Comparison of ENCODE assay signal across 1 fruit fly cellular context in the genomic region with DNA sequence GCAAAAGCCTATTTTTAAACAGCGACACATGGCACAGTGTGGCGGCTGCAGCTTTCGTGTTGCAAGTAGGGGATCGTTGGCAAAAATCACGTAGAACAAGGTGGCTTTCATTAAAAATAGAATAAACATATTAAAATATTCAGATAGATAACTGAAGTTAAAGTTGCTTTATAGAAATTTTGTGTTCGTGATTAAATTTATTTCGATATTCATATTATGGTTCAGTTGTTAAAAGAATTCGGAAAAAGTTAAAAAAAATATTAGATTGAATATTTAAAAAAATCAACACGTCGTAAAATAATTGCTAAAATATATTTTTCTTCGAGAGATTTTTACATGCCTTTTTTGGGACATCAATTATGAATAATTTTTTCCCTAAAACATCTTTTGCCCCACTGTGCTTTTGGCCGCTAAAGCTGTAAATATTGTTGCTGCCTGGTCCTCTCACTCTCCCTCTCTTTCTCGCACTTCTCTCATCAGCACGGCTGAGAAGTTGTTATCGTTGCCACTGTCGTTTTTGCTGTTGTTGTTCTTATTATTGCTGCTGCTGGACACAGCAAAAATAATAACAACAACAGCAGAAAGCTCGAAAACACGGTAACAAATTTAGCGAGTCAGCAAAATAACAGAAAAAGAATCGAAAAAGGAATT.
TF ChIP-seq lines count a peak whose summit lies in the region.

No protein-coding gene starts in this region.

TF ChIP-seq in whole organism, embryonic, 481 proteins besides CTCF, POLR2A, EP300 and RAD21 (continued from another document and continues in another):
- TF ChIP-seq Dref (GFP tag; IDR thresholded peaks at IDR 0.05; lab: Robert Waterston, UW) (no peak), slp2 (GFP tag; optimal IDR thresholded peaks at IDR 0.05; lab: Kevin White, UChicago) (peak; percentile 78), ac (GFP tag; optimal IDR thresholded peaks at IDR 0.05; lab: Kevin White, UChicago) (no peak), eve (GFP tag; optimal IDR thresholded peaks at IDR 0.05; lab: Kevin White, UChicago) (peak in 1 of 2 experiments; percentile 94), Opbp (GFP tag; IDR thresholded peaks at IDR 0.05; lab: Robert Waterston, UW; ENCODE audit: partially characterized antibody) (no peak), Asciz (GFP tag; optimal IDR thresholded peaks at IDR 0.05; lab: Kevin White, UChicago) (peak; percentile 92), CG15479 (GFP tag; optimal IDR thresholded peaks at IDR 0.05; lab: Kevin White, UChicago) (no peak), az2 (GFP tag; optimal IDR thresholded peaks at IDR 0.05; lab: Kevin White, UChicago) (peak; percentile 91), Hr3 (GFP tag; optimal IDR thresholded peaks at IDR 0.05; lab: Kevin White, UChicago) (peak; percentile 91), dmrt11E (tag; optimal IDR thresholded peaks at IDR 0.05; lab: Kevin White, UChicago) (peak; percentile 76), fu2 (GFP tag; optimal IDR thresholded peaks at IDR 0.05; lab: Kevin White, UChicago) (peak; percentile 72), CG8290 (GFP tag; optimal IDR thresholded peaks at IDR 0.05; lab: Kevin White, UChicago) (peak; percentile 71), CG8290 (tag; optimal IDR thresholded peaks at IDR 0.05; lab: Kevin White, UChicago) (peak; percentile 38 to 58), CG14441 (GFP tag; IDR thresholded peaks at IDR 0.05; lab: Robert Waterston, UW) (peak; percentile 59), Dll (GFP tag; IDR thresholded peaks at IDR 0.05; lab: Robert Waterston, UW; ENCODE audit: partially characterized antibody) (no peak), sob (GFP tag; IDR thresholded peaks at IDR 0.05; lab: Robert Waterston, UW) (peak; percentile 44; the same call in 1 of the 2 replicates), wor (GFP tag; IDR thresholded peaks at IDR 0.05; lab: Robert Waterston, UW) (peak; percentile 86), CG33213 (GFP tag; optimal IDR thresholded peaks at IDR 0.05; lab: Kevin White, UChicago) (peak; percentile 36), CG3407 (GFP tag; optimal IDR thresholded peaks at IDR 0.05; lab: Kevin White, UChicago) (peak; percentile 81), CG1602 (GFP tag; optimal IDR thresholded peaks at IDR 0.05; lab: Kevin White, UChicago) (peak; percentile 84), CG11398 (GFP tag; optimal IDR thresholded peaks at IDR 0.05; lab: Kevin White, UChicago) (peak; percentile 32), ftz-f1 (GFP tag; optimal IDR thresholded peaks at IDR 0.05; lab: Kevin White, UChicago) (no peak), lola (GFP tag; optimal IDR thresholded peaks at IDR 0.05; lab: Kevin White, UChicago) (peak in 2 of 3 experiments; percentile 41 to 94), CG31365 (tag; optimal IDR thresholded peaks at IDR 0.05; lab: Kevin White, UChicago) (no peak), luna (GFP tag; optimal IDR thresholded peaks at IDR 0.05; lab: Kevin White, UChicago) (no peak), CG1603 (tag; optimal IDR thresholded peaks at IDR 0.05; lab: Kevin White, UChicago) (peak; percentile 13), CG6689 (GFP tag; IDR thresholded peaks at IDR 0.05; lab: Robert Waterston, UW) (peak; percentile 84), vfl (GFP tag; optimal IDR thresholded peaks at IDR 0.05; lab: Kevin White, UChicago) (peak; percentile 49), Hey (tag; optimal IDR thresholded peaks at IDR 0.05; lab: Kevin White, UChicago) (no peak), CG7786 (GFP tag; optimal IDR thresholded peaks at IDR 0.05; lab: Kevin White, UChicago) (peak; percentile 70), tio (GFP tag; optimal IDR thresholded peaks at IDR 0.05; lab: Kevin White, UChicago) (peak; percentile 93), Max (GFP tag; optimal IDR thresholded peaks at IDR 0.05; lab: Kevin White, UChicago) (peak; percentile 80), CG11696 (GFP tag; IDR thresholded peaks at IDR 0.05; lab: Robert Waterston, UW) (peak; percentile 63), trh (GFP tag; optimal IDR thresholded peaks at IDR 0.05; lab: Kevin White, UChicago) (peak; percentile 57), otp (GFP tag; IDR thresholded peaks at IDR 0.05; lab: Robert Waterston, UW) (peak; percentile 78), aop (GFP tag; IDR thresholded peaks at IDR 0.05; lab: Robert Waterston, UW) (0 out of 2 replicates have a peak, but pooled peaks have one; percentile 28), CG1832 (GFP tag; optimal IDR thresholded peaks at IDR 0.05; lab: Kevin White, UChicago) (no peak), Med (GFP tag; lab: Kevin White, UChicago) (peak; percentile 71), wdn (GFP tag; IDR thresholded peaks at IDR 0.05; lab: Robert Waterston, UW) (no peak), fd102C (GFP tag; optimal IDR thresholded peaks at IDR 0.05; lab: Kevin White, UChicago) (no peak), Ssrp (tag; optimal IDR thresholded peaks at IDR 0.05; lab: Kevin White, UChicago) (peak; percentile 93), tin (GFP tag; optimal IDR thresholded peaks at IDR 0.05; lab: Kevin White, UChicago) (peak; percentile 85), CG2129 (GFP tag; IDR thresholded peaks at IDR 0.05; lab: Robert Waterston, UW; ENCODE audit: partially characterized antibody) (no peak), CG14860 (GFP tag; IDR thresholded peaks at IDR 0.05; lab: Robert Waterston, UW; ENCODE audit: partially characterized antibody) (no peak), NfI (GFP tag; optimal IDR thresholded peaks at IDR 0.05; lab: Kevin White, UChicago) (peak; percentile 82), Ets97D (GFP tag; optimal IDR thresholded peaks at IDR 0.05; lab: Kevin White, UChicago) (peak; percentile 19), CG9437 (GFP tag; optimal IDR thresholded peaks at IDR 0.05; lab: Kevin White, UChicago) (peak; percentile 95), Ada2b (GFP tag; IDR thresholded peaks at IDR 0.05; lab: Robert Waterston, UW) (peak; percentile 48; the same call in 1 of the 2 replicates), lilli (GFP tag; optimal IDR thresholded peaks at IDR 0.05; lab: Kevin White, UChicago) (peak; percentile 84), D (optimal IDR thresholded peaks at IDR 0.05; lab: Kevin White, UChicago) (no peak), D (GFP tag; optimal IDR thresholded peaks at IDR 0.05; lab: Kevin White, UChicago) (peak; percentile 96), CG9215 (GFP tag; IDR thresholded peaks at IDR 0.05; lab: Robert Waterston, UW) (peak; percentile 78), Dbx (GFP tag; IDR thresholded peaks at IDR 0.05; lab: Robert Waterston, UW) (peak; percentile 72), CG10979 (tag; optimal IDR thresholded peaks at IDR 0.05; lab: Kevin White, UChicago) (peak; percentile 93), HHEX (GFP tag; optimal IDR thresholded peaks at IDR 0.05; lab: Kevin White, UChicago) (peak; percentile 82), CG7987 (GFP tag; optimal IDR thresholded peaks at IDR 0.05; lab: Kevin White, UChicago) (no peak), lmd (GFP tag; IDR thresholded peaks at IDR 0.05; lab: Robert Waterston, UW) (peak; percentile 83), zf30C (GFP tag; optimal IDR thresholded peaks at IDR 0.05; lab: Kevin White, UChicago) (no peak), Optix (GFP tag; IDR thresholded peaks at IDR 0.05; lab: Robert Waterston, UW) (no peak; the same call in 2 of the 3 replicates), yki (optimal IDR thresholded peaks at IDR 0.05; lab: Kevin White, UChicago) (no peak), CG11695 (GFP tag; IDR thresholded peaks at IDR 0.05; lab: Robert Waterston, UW) (peak; percentile 90), CoRest (tag; optimal IDR thresholded peaks at IDR 0.05; lab: Kevin White, UChicago) (peak; percentile 96), CG6272 (GFP tag; IDR thresholded peaks at IDR 0.05; lab: Robert Waterston, UW) (no peak), tap (tag; optimal IDR thresholded peaks at IDR 0.05; lab: Kevin White, UChicago) (peak; percentile 76), E2f1 (GFP tag; IDR thresholded peaks at IDR 0.05; lab: Robert Waterston, UW) (peak; percentile 75), Sin3A (optimal IDR thresholded peaks at IDR 0.05; lab: Kevin White, UChicago) (no peak), gem (tag; optimal IDR thresholded peaks at IDR 0.05; lab: Kevin White, UChicago) (peak; percentile 96), CG6854 (GFP tag; optimal IDR thresholded peaks at IDR 0.05; lab: Kevin White, UChicago) (peak; percentile 83), stwl (tag; optimal IDR thresholded peaks at IDR 0.05; lab: Kevin White, UChicago) (no peak), Ravus (GFP tag; IDR thresholded peaks at IDR 0.05; lab: Robert Waterston, UW) (peak; percentile 22; the same call in 1 of the 2 replicates), CG11093 (GFP tag; IDR thresholded peaks at IDR 0.05; lab: Robert Waterston, UW) (peak; percentile 69), Mad (GFP tag; optimal IDR thresholded peaks at IDR 0.05; lab: Kevin White, UChicago) (peak; percentile 63), BEAF-32 (GFP tag; optimal IDR thresholded peaks at IDR 0.05; lab: Kevin White, UChicago) (no peak), CG9817 (tag; optimal IDR thresholded peaks at IDR 0.05; lab: Kevin White, UChicago) (peak; percentile 74), hkb (optimal IDR thresholded peaks at IDR 0.05; lab: Kevin White, UChicago) (no peak), hkb (GFP tag; IDR thresholded peaks at IDR 0.05; lab: Robert Waterston, UW) (peak; percentile 77), GATAe (GFP tag; conservative IDR thresholded peaks at IDR 0.05; lab: Robert Waterston, UW) (no peak), CG7556 (GFP tag; optimal IDR thresholded peaks at IDR 0.05; lab: Kevin White, UChicago) (peak; percentile 99), H2.0 (GFP tag; IDR thresholded peaks at IDR 0.05; lab: Robert Waterston, UW) (peak; percentile 65), so (GFP tag; IDR thresholded peaks at IDR 0.05; lab: Robert Waterston, UW) (peak; percentile 83; the same call in 1 of the 3 replicates), B-H1 (GFP tag; IDR thresholded peaks at IDR 0.05; lab: Robert Waterston, UW) (peak; percentile 66; the same call in 2 of the 3 replicates), Mrtf (GFP tag; IDR thresholded peaks at IDR 0.05; lab: Robert Waterston, UW) (peak; percentile 69), CG18262 (tag; optimal IDR thresholded peaks at IDR 0.05; lab: Kevin White, UChicago) (peak; percentile 97), prd (optimal IDR thresholded peaks at IDR 0.05; lab: Kevin White, UChicago) (no peak), prd (GFP tag; IDR thresholded peaks at IDR 0.05; lab: Robert Waterston, UW) (peak; percentile 74), gro (GFP tag; optimal IDR thresholded peaks at IDR 0.05; lab: Kevin White, UChicago) (peak; percentile 48), Awh (GFP tag; IDR thresholded peaks at IDR 0.05; lab: Robert Waterston, UW) (no peak), Side (GFP tag; optimal IDR thresholded peaks at IDR 0.05; lab: Kevin White, UChicago) (peak; percentile 53), CG12071 (GFP tag; optimal IDR thresholded peaks at IDR 0.05; lab: Kevin White, UChicago) (no peak), B-H2 (GFP tag; optimal IDR thresholded peaks at IDR 0.05; lab: Kevin White, UChicago) (no peak), CG8281 (tag; optimal IDR thresholded peaks at IDR 0.05; lab: Kevin White, UChicago) (peak; percentile 69), slou (GFP tag; optimal IDR thresholded peaks at IDR 0.05; lab: Kevin White, UChicago) (peak; percentile 53), Gsc (GFP tag; IDR thresholded peaks at IDR 0.05; lab: Robert Waterston, UW) (no peak), unpg (GFP tag; optimal IDR thresholded peaks at IDR 0.05; lab: Kevin White, UChicago) (peak; percentile 86), Bgb (GFP tag; IDR thresholded peaks at IDR 0.05; lab: Robert Waterston, UW; ENCODE audit: partially characterized antibody) (no peak), CG8359 (GFP tag; optimal IDR thresholded peaks at IDR 0.05; lab: Kevin White, UChicago; ENCODE audit: borderline replicate concordance) (peak; percentile 77), Antp (GFP tag; optimal IDR thresholded peaks at IDR 0.05; lab: Kevin White, UChicago) (peak; percentile 28), CG34224 (GFP tag; IDR thresholded peaks at IDR 0.05; lab: Robert Waterston, UW; ENCODE audit: partially characterized antibody) (no peak), her (GFP tag; optimal IDR thresholded peaks at IDR 0.05; lab: Kevin White, UChicago) (peak; percentile 25), sd (tag; optimal IDR thresholded peaks at IDR 0.05; lab: Kevin White, UChicago) (peak; percentile 41), CG14050 (GFP tag; IDR thresholded peaks at IDR 0.05; lab: Robert Waterston, UW) (peak; percentile 26; the same call in 2 of the 3 replicates), E2f2 (GFP tag; IDR thresholded peaks at IDR 0.05; lab: Robert Waterston, UW) (peak; percentile 64), CG3281 (GFP tag; optimal IDR thresholded peaks at IDR 0.05; lab: Kevin White, UChicago) (peak; percentile 88), vnd (GFP tag; IDR thresholded peaks at IDR 0.05; lab: Robert Waterston, UW; ENCODE audit: partially characterized antibody) (no peak), Xbp1 (GFP tag; optimal IDR thresholded peaks at IDR 0.05; lab: Kevin White, UChicago) (peak; percentile 89), tna (GFP tag; IDR thresholded peaks at IDR 0.05; lab: Robert Waterston, UW; ENCODE audit: partially characterized antibody) (no peak), CG1647 (GFP tag; optimal IDR thresholded peaks at IDR 0.05; lab: Kevin White, UChicago) (peak; percentile 37), pita (GFP tag; optimal IDR thresholded peaks at IDR 0.05; lab: Kevin White, UChicago) (no peak), Hr51 (GFP tag; optimal IDR thresholded peaks at IDR 0.05; lab: Kevin White, UChicago) (peak; percentile 65 to 96), CG7271 (tag; optimal IDR thresholded peaks at IDR 0.05; lab: Kevin White, UChicago) (no peak), dysf (GFP tag; IDR thresholded peaks at IDR 0.05; lab: Robert Waterston, UW) (peak; percentile 85), Lim3 (GFP tag; IDR thresholded peaks at IDR 0.05; lab: Robert Waterston, UW) (no peak), Dip3 (GFP tag; optimal IDR thresholded peaks at IDR 0.05; lab: Kevin White, UChicago) (peak; percentile 77), CG34376 (GFP tag; optimal IDR thresholded peaks at IDR 0.05; lab: Kevin White, UChicago) (peak; percentile 54), CG1024 (GFP tag; IDR thresholded peaks at IDR 0.05; lab: Robert Waterston, UW) (peak; percentile 52), CG2202 (tag; optimal IDR thresholded peaks at IDR 0.05; lab: Kevin White, UChicago) (peak; percentile 69), disco-r (GFP tag; optimal IDR thresholded peaks at IDR 0.05; lab: Kevin White, UChicago) (peak; percentile 45), sima (GFP tag; optimal IDR thresholded peaks at IDR 0.05; lab: Kevin White, UChicago) (no peak), CG14667 (GFP tag; IDR thresholded peaks at IDR 0.05; lab: Robert Waterston, UW) (peak; percentile 49), CG4328 (GFP tag; optimal IDR thresholded peaks at IDR 0.05; lab: Kevin White, UChicago) (peak; percentile 86), CG17359 (tag; optimal IDR thresholded peaks at IDR 0.05; lab: Kevin White, UChicago) (peak; percentile 86), CG11456 (GFP tag; IDR thresholded peaks at IDR 0.05; lab: Robert Waterston, UW) (peak; percentile 51; the same call in 2 of the 3 replicates), scrt (GFP tag; optimal IDR thresholded peaks at IDR 0.05; lab: Kevin White, UChicago) (peak; percentile 60)
